Worm (Caenorhabditis elegans) whole organism, young adult: ENCODE results near the gene srh-236.

Source experiments
- B0019.2 ChIP-seq: fragments of 200-800 bp; sonication (Bioruptor generic); conservative IDR thresholded peaks from 2 replicates; pipeline ENCODE4 v1.3.6; 2022; ENCODE audit warnings: missing genetic modification reagents, missing genetic modification characterization, missing compliant biosample characterization
- B0261.1 ChIP-seq: sonication (generic microtip); optimal IDR thresholded peaks from 2 replicates; lab custom pipeline; 2016; ENCODE audit warnings: mild to moderate bottlenecking, missing genetic modification characterization, moderate library complexity, missing compliant biosample characterization
- F37B4.10 ChIP-seq: fragments of 200-800 bp; sonication (Bioruptor generic); IDR thresholded peaks from 2 replicates; pipeline ENCODE4 v1.3.6; 2022; ENCODE audit warnings: missing genetic modification characterization, missing compliant biosample characterization
- F49E8.2 ChIP-seq: sonication (generic microtip); optimal IDR thresholded peaks from 3 replicates; lab custom pipeline; 2017; ENCODE audit warnings: missing genetic modification characterization, mild to moderate bottlenecking, missing compliant biosample characterization, antibody characterized with exemption, moderate library complexity; ENCODE audit not compliant: insufficient read depth
- F55B11.4 ChIP-seq: sonication (generic microtip); optimal IDR thresholded peaks from 2 replicates; lab custom pipeline; 2016; ENCODE audit warnings: missing compliant biosample characterization, missing genetic modification characterization, borderline replicate concordance; ENCODE audit not compliant: insufficient read depth
- F57C9.4 ChIP-seq: sonication (generic microtip); optimal IDR thresholded peaks from 2 replicates; lab custom pipeline; 2017; ENCODE audit warnings: mild to moderate bottlenecking, missing genetic modification characterization, missing compliant biosample characterization
- Y53G8AR.9 ChIP-seq: fragments of 200-800 bp; sonication (Bioruptor generic); conservative IDR thresholded peaks from 2 replicates; pipeline ENCODE4 v1.3.6; 2022; ENCODE audit warnings: missing genetic modification reagents, missing genetic modification characterization, missing compliant biosample characterization
- Y95B8A.8 ChIP-seq: fragments of 200-800 bp; sonication (Bioruptor generic); IDR thresholded peaks from 2 replicates; pipeline ENCODE4 v1.3.6; 2022; ENCODE audit warnings: missing genetic modification reagents, missing genetic modification characterization, missing compliant biosample characterization
- aptf-2 ChIP-seq: fragments of 200-800 bp; sonication (Bioruptor generic); conservative IDR thresholded peaks from 2 replicates; pipeline ENCODE4 v1.3.6; 2022; ENCODE audit warnings: missing genetic modification reagents, missing genetic modification characterization, missing compliant biosample characterization
- atf-7 ChIP-seq: sonication (generic microtip); optimal IDR thresholded peaks from 2 replicates; lab custom pipeline; 2017; ENCODE audit warnings: mild to moderate bottlenecking, missing genetic modification characterization, missing compliant biosample characterization
- attf-3 ChIP-seq: fragments of 200-800 bp; sonication (Bioruptor generic); conservative IDR thresholded peaks from 2 replicates; pipeline ENCODE4 v1.3.6; 2022; ENCODE audit warnings: missing genetic modification reagents, missing genetic modification characterization, missing compliant biosample characterization
- cebp-2 ChIP-seq: fragments of 200-800 bp; sonication (Bioruptor generic); IDR thresholded peaks from 2 replicates; pipeline ENCODE4 v1.3.6; 2022; ENCODE audit warnings: missing genetic modification characterization, missing compliant biosample characterization
- ceh-40 ChIP-seq: fragments of 200-800 bp; sonication (Bioruptor generic); IDR thresholded peaks from 2 replicates; pipeline ENCODE4 v1.3.6; 2022; ENCODE audit warnings: missing genetic modification characterization, missing compliant biosample characterization
- ceh-79 ChIP-seq: sonication (generic microtip); optimal IDR thresholded peaks from 2 replicates; lab custom pipeline; 2017; ENCODE audit warnings: mild to moderate bottlenecking, missing genetic modification characterization, missing compliant biosample characterization
- die-1 ChIP-seq: sonication (generic microtip); optimal IDR thresholded peaks from 2 replicates; lab custom pipeline; 2016; ENCODE audit warnings: missing genotype, mild to moderate bottlenecking, missing genetic modification characterization, missing compliant biosample characterization
- dox-1 ChIP-seq: fragments of 200-800 bp; sonication (Bioruptor generic); IDR thresholded peaks from 2 replicates; pipeline ENCODE4 v1.3.6; 2022; ENCODE audit warnings: missing genetic modification reagents, missing genetic modification characterization, missing compliant biosample characterization
- egrh-3 ChIP-seq: fragments of 200-800 bp; sonication (Bioruptor generic); IDR thresholded peaks from 2 replicates; pipeline ENCODE4 v1.3.6; 2022; ENCODE audit warnings: missing genetic modification reagents, missing genetic modification characterization, missing compliant biosample characterization
- gei-17 ChIP-seq: fragments of 200-800 bp; sonication (Bioruptor generic); optimal IDR thresholded peaks from 2 replicates; lab custom pipeline; 2018; ENCODE audit warnings: mild to moderate bottlenecking, missing genetic modification characterization, missing compliant biosample characterization
- hlh-26 ChIP-seq: fragments of 200-800 bp; sonication (Bioruptor generic); conservative IDR thresholded peaks from 2 replicates; pipeline ENCODE4 v1.3.6; 2022; ENCODE audit warnings: missing genetic modification reagents, missing genetic modification characterization, missing compliant biosample characterization
- hmg-1.2 ChIP-seq: fragments of 200-800 bp; sonication (Bioruptor generic); IDR thresholded peaks from 2 replicates; pipeline ENCODE4 v1.3.6; 2022; ENCODE audit warnings: missing genetic modification reagents, missing genetic modification characterization, missing compliant biosample characterization
- let-526 ChIP-seq: fragments of 200-800 bp; sonication (Bioruptor generic); IDR thresholded peaks from 2 replicates; pipeline ENCODE4 v1.3.6; 2022; ENCODE audit warnings: missing genetic modification reagents, missing genetic modification characterization, missing compliant biosample characterization
- lin-40 ChIP-seq: sonication (generic microtip); optimal IDR thresholded peaks from 2 replicates; lab custom pipeline; 2016; ENCODE audit warnings: missing genetic modification characterization, mild to moderate bottlenecking, missing compliant biosample characterization, missing genotype, missing genetic modification reagents
- madf-3 ChIP-seq: fragments of 200-800 bp; sonication (Bioruptor generic); IDR thresholded peaks from 2 replicates; pipeline ENCODE4 v1.3.6; 2022; ENCODE audit warnings: missing genetic modification reagents, missing genetic modification characterization, missing compliant biosample characterization
- madf-6 ChIP-seq: fragments of 200-800 bp; sonication (Bioruptor generic); IDR thresholded peaks from 2 replicates; pipeline ENCODE4 v1.3.6; 2022; ENCODE audit warnings: missing genetic modification reagents, missing genetic modification characterization, missing compliant biosample characterization
- mel-28 ChIP-seq: sonication (generic microtip); optimal IDR thresholded peaks from 2 replicates; lab custom pipeline; 2016; ENCODE audit warnings: borderline replicate concordance, mild to moderate bottlenecking, missing genetic modification characterization, missing compliant biosample characterization
- nfya-2 ChIP-seq: fragments of 200-800 bp; sonication (Bioruptor generic); IDR thresholded peaks from 2 replicates; pipeline ENCODE4 v1.3.6; 2022; ENCODE audit warnings: missing genetic modification reagents, missing genetic modification characterization, missing compliant biosample characterization
- nhr-120 ChIP-seq: fragments of 200-800 bp; sonication (Bioruptor generic); IDR thresholded peaks from 2 replicates; pipeline ENCODE4 v1.3.6; 2022; ENCODE audit warnings: missing genetic modification characterization, missing compliant biosample characterization
- nhr-179 ChIP-seq: sonication (generic microtip); optimal IDR thresholded peaks from 2 replicates; lab custom pipeline; 2016; ENCODE audit warnings: mild to moderate bottlenecking, missing genetic modification characterization, missing compliant biosample characterization
- nhr-27 ChIP-seq: fragments of 200-800 bp; sonication (Bioruptor generic); optimal IDR thresholded peaks from 2 replicates; lab custom pipeline; 2018; ENCODE audit warnings: mild to moderate bottlenecking, missing genetic modification characterization, moderate library complexity, missing compliant biosample characterization
- nhr-80 ChIP-seq: sonication (generic microtip); optimal IDR thresholded peaks from 2 replicates; lab custom pipeline; 2016; ENCODE audit warnings: missing genetic modification characterization, missing compliant biosample characterization
- repo-1 ChIP-seq: sonication (generic microtip); optimal IDR thresholded peaks from 2 replicates; lab custom pipeline; 2017; ENCODE audit warnings: mild to moderate bottlenecking, missing genetic modification characterization, missing compliant biosample characterization
- sea-2 ChIP-seq: fragments of 200-800 bp; sonication (Bioruptor generic); IDR thresholded peaks from 2 replicates; pipeline ENCODE4 v1.3.6; 2022; ENCODE audit warnings: missing genetic modification characterization, missing compliant biosample characterization
- snpc-4 ChIP-seq, 5 experiments: fragments of 150-350 bp in 1 of 5; sonication (generic microtip) in 4 of 5; optimal IDR thresholded peaks; 2 replicates each; lab custom pipeline; 2014 to 2018; ENCODE audit warnings: missing genetic modification characterization in 5 of 5, missing biosample characterization in 3 of 5, antibody characterized with exemption in 2 of 5, mild to moderate bottlenecking in 2 of 5, missing compliant biosample characterization in 2 of 5, missing genotype in 2 of 5, moderate library complexity in 2 of 5, missing genetic modification reagents in 1 of 5
- sptf-2 ChIP-seq: fragments of 200-800 bp; sonication (Bioruptor generic); optimal IDR thresholded peaks from 2 replicates; lab custom pipeline; 2018; ENCODE audit warnings: mild to moderate bottlenecking, missing genetic modification characterization, missing compliant biosample characterization
- tbp1 ChIP-seq: fragments of 200-800 bp; sonication (Bioruptor generic); optimal IDR thresholded peaks from 2 replicates; lab custom pipeline; 2018; ENCODE audit warnings: mild to moderate bottlenecking, missing genetic modification characterization, missing compliant biosample characterization
- tbx-9 ChIP-seq: sonication (generic microtip); optimal IDR thresholded peaks from 2 replicates; lab custom pipeline; 2016; ENCODE audit warnings: borderline replicate concordance, missing genetic modification characterization, inconsistent platforms, missing compliant biosample characterization
- zfh-2 ChIP-seq: fragments of 200-800 bp; sonication (Bioruptor generic); conservative IDR thresholded peaks from 2 replicates; pipeline ENCODE4 v1.3.6; 2022; ENCODE audit warnings: missing genetic modification reagents, missing genetic modification characterization, missing compliant biosample characterization
- ztf-18 ChIP-seq: sonication (generic microtip); optimal IDR thresholded peaks from 2 replicates; lab custom pipeline; 2016; ENCODE audit warnings: missing genotype, mild to moderate bottlenecking, missing genetic modification characterization, missing compliant biosample characterization
- ztf-26 ChIP-seq: sonication (generic microtip); optimal IDR thresholded peaks from 2 replicates; lab custom pipeline; 2017; ENCODE audit warnings: missing genetic modification characterization, missing compliant biosample characterization
- ztf-28 ChIP-seq: fragments of 200-800 bp; sonication (Bioruptor generic); IDR thresholded peaks from 2 replicates; pipeline ENCODE4 v1.3.6; 2022; ENCODE audit warnings: missing genetic modification reagents, missing genetic modification characterization, missing compliant biosample characterization
- ztf-3 ChIP-seq: fragments of 200-800 bp; sonication (Bioruptor generic); optimal IDR thresholded peaks from 2 replicates; lab custom pipeline; 2018; ENCODE audit warnings: mild to moderate bottlenecking, missing genetic modification characterization, missing compliant biosample characterization
- ztf-6 ChIP-seq: fragments of 200-800 bp; sonication (Bioruptor generic); IDR thresholded peaks from 2 replicates; pipeline ENCODE4 v1.3.6; 2022; ENCODE audit warnings: missing genetic modification reagents, missing genetic modification characterization, missing compliant biosample characterization

srh-236 gene

ce11 chrV:17248915-17249314 is 37.1 kb upstream of the srh-236 start, which contains the start of gene clec-243 (continued):
- no peak for TF ChIP-seq atf-7 (tag; lab: Kevin White, UChicago)

ce11 chrV:17245406-17245805 is 33.6 kb upstream of the srh-236 start, which contains the start of gene clec-242:
Gene clec-242 (minus strand): TSS chrV:17245506.
- TF ChIP-seq ztf-18 (tag; lab: Kevin White, UChicago) (no peak), egrh-3 (GFP tag; lab: Robert Waterston, UW) (no peak), ztf-3 (GFP tag; lab: Kevin White, UChicago) (no peak), hmg-1.2 (GFP tag; lab: Robert Waterston, UW) (no peak)

ce11 chrV:17243016-17243415 is 31.2 kb upstream of the srh-236 start:
- no peak for TF ChIP-seq egrh-3 (GFP tag; lab: Robert Waterston, UW)
- no peak for TF ChIP-seq tbp1 (GFP tag; lab: Kevin White, UChicago)
- TF ChIP-seq B0019.2 (GFP tag; lab: Robert Waterston, UW) = no peak
- no peak for TF ChIP-seq attf-3 (GFP tag; lab: Robert Waterston, UW)
- TF ChIP-seq hlh-26 (GFP tag; lab: Robert Waterston, UW) = no peak
- no peak for TF ChIP-seq Y53G8AR.9 (GFP tag; lab: Robert Waterston, UW)
- TF ChIP-seq madf-6 (GFP tag; lab: Robert Waterston, UW) = no peak
- TF ChIP-seq hmg-1.2 (GFP tag; lab: Robert Waterston, UW) = no peak
- TF ChIP-seq gei-17 (GFP tag; lab: Kevin White, UChicago) = no peak
- TF ChIP-seq sptf-2 (GFP tag; lab: Kevin White, UChicago) = no peak
- TF ChIP-seq let-526 (GFP tag; lab: Robert Waterston, UW) = no peak
- no peak for TF ChIP-seq Y95B8A.8 (GFP tag; lab: Robert Waterston, UW)
- TF ChIP-seq sea-2 (GFP tag; lab: Robert Waterston, UW) = no peak
- TF ChIP-seq ztf-28 = no peak
- no peak for TF ChIP-seq cebp-2 (GFP tag; lab: Robert Waterston, UW)
- no peak for TF ChIP-seq repo-1 (tag; lab: Kevin White, UChicago)

ce11 chrV:17242552-17242951 is 30.7 kb upstream of the srh-236 start, which contains the start of gene Y68A4B.3:
Gene Y68A4B.3 (minus strand): TSS chrV:17242652.
- no peak for TF ChIP-seq dox-1
- TF ChIP-seq nfya-2 (GFP tag; lab: Robert Waterston, UW) = no peak
- no peak for TF ChIP-seq F55B11.4 (tag; lab: Kevin White, UChicago)
- TF ChIP-seq aptf-2 (GFP tag; lab: Robert Waterston, UW) = no peak
- TF ChIP-seq tbx-9 (tag; lab: Kevin White, UChicago) = no peak
- TF ChIP-seq ceh-79 (tag; lab: Kevin White, UChicago) = no peak
- no peak for TF ChIP-seq ztf-18 (tag; lab: Kevin White, UChicago)
- TF ChIP-seq die-1 = no peak
- no peak for TF ChIP-seq F49E8.2 (tag; lab: Kevin White, UChicago)
- TF ChIP-seq ceh-40 (GFP tag; lab: Robert Waterston, UW) = no peak
- TF ChIP-seq lin-40 = no peak
- no peak for TF ChIP-seq hlh-26 (GFP tag; lab: Robert Waterston, UW)
- no peak for TF ChIP-seq nhr-179 (tag; lab: Kevin White, UChicago)
- TF ChIP-seq ztf-26 = no peak
- no peak for TF ChIP-seq nhr-27

- TF ChIP-seq ceh-40 (GFP tag; lab: Robert Waterston, UW) (no peak), sptf-2 (GFP tag; lab: Kevin White, UChicago) (no peak), F37B4.10 (GFP tag; lab: Robert Waterston, UW) (no peak), nhr-80 (tag; lab: Kevin White, UChicago) (peak; percentile 71), snpc-4 (GFP tag; optimal IDR thresholded peaks at IDR 0.05; lab: Kevin White, UChicago) (no peak), snpc-4 (tag; optimal IDR thresholded peaks at IDR 0.05; lab: Kevin White, UChicago) (peak in 1 of 4 experiments; percentile 19), ztf-6 (GFP tag; lab: Robert Waterston, UW) (no peak), mel-28 (tag; lab: Kevin White, UChicago) (no peak), gei-17 (GFP tag; lab: Kevin White, UChicago) (no peak), F57C9.4 (no peak), B0261.1 (tag; lab: Kevin White, UChicago) (no peak), nhr-120 (GFP tag; lab: Robert Waterston, UW) (no peak), zfh-2 (no peak), aptf-2 (GFP tag; lab: Robert Waterston, UW) (no peak), madf-3 (no peak)
These were observed 29.4 kb upstream of the srh-236 start for ce11 chrV:17241278-17241661.
